Fruit fly (Drosophila melanogaster): ENCODE results near the gene CG14711.

- peak; percentile 40 for TF ChIP-seq B-H2 (GFP tag; optimal IDR thresholded peaks at IDR 0.05)
- TF ChIP-seq CG10462 (GFP tag; optimal IDR thresholded peaks at IDR 0.05), result peak; percentile 43
- TF ChIP-seq CG11247 (GFP tag; IDR thresholded peaks at IDR 0.05), result peak; percentile 89
- TF ChIP-seq CG17328 (GFP tag; IDR thresholded peaks at IDR 0.05), result peak; percentile 56; the same call in 1 of the 2 replicates
- TF ChIP-seq Ravus (GFP tag; IDR thresholded peaks at IDR 0.05), result no peak; the same call in 1 of the 2 replicates
- no peak for TF ChIP-seq sqz (GFP tag; optimal IDR thresholded peaks at IDR 0.05)
- TF ChIP-seq eyg (GFP tag; optimal IDR thresholded peaks at IDR 0.05), result peak; percentile 40
- TF ChIP-seq Atf6 (GFP tag; IDR thresholded peaks at IDR 0.05), result no peak
- peak; percentile 24; the same call in 1 of the 2 replicates for TF ChIP-seq Awh (GFP tag; IDR thresholded peaks at IDR 0.05)
Measured at dm6 chr3R:11613252-11614036, 9.7 kb upstream of the CG14711 start.

Data from whole organism, embryonic.